Worm (Caenorhabditis elegans) whole organism, L3 larva: ENCODE results near the gene M110.3.

Source experiments
- R02D3.7 ChIP-seq: fragments of 150-350 bp; optimal IDR thresholded peaks from 2 replicates; lab custom pipeline; 2014; ENCODE audit warnings: missing biosample characterization, missing genetic modification characterization
- ZK546.5 ChIP-seq: sonication (generic microtip); optimal IDR thresholded peaks from 2 replicates; lab custom pipeline; 2017; ENCODE audit warnings: missing biosample characterization, missing genetic modification characterization
- ceh-9 ChIP-seq: sonication (generic microtip); optimal IDR thresholded peaks from 2 replicates; lab custom pipeline; 2018; ENCODE audit warnings: missing biosample characterization, missing genetic modification characterization
- elt-3 ChIP-seq, 3 experiments: fragments of 150-350 bp in 1 of 3; sonication (generic microtip) in 2 of 3; optimal IDR thresholded peaks; 2 replicates in 2 of 3; 4 replicates in 1 of 3; lab custom pipeline; 2014 to 2017; ENCODE audit warnings: missing biosample characterization in 3 of 3, missing genetic modification characterization in 3 of 3
- fos-1 ChIP-seq: fragments of 150-350 bp; optimal IDR thresholded peaks from 2 replicates; lab custom pipeline; 2014; ENCODE audit warnings: missing biosample characterization, missing genetic modification characterization
- nhr-12 ChIP-seq: fragments of 150-350 bp; optimal IDR thresholded peaks from 2 replicates; lab custom pipeline; 2014; ENCODE audit warnings: missing biosample characterization, missing genetic modification characterization
- nhr-23 ChIP-seq: fragments of 150-350 bp; optimal IDR thresholded peaks from 2 replicates; lab custom pipeline; 2014; ENCODE audit warnings: missing biosample characterization, missing genetic modification reagents, missing genetic modification characterization
- pha-4 ChIP-seq: fragments of 150-350 bp; optimal IDR thresholded peaks from 2 replicates; lab custom pipeline; 2014; ENCODE audit warnings: missing biosample characterization, missing genetic modification reagents, missing genetic modification characterization
- pqm-1 ChIP-seq: fragments of 150-350 bp; optimal IDR thresholded peaks from 2 replicates; lab custom pipeline; 2017; ENCODE audit warnings: missing biosample characterization, missing genetic modification characterization, inconsistent platforms
- skn-1 ChIP-seq: fragments of 150-350 bp; optimal IDR thresholded peaks from 2 replicates; lab custom pipeline; 2014; ENCODE audit warnings: missing biosample characterization, missing genetic modification characterization

- TF ChIP-seq R02D3.7 (tag; lab: Kevin White, UChicago): no peak
- no peak for TF ChIP-seq pqm-1 (tag; lab: Kevin White, UChicago)
- TF ChIP-seq ZK546.5 (tag; lab: Kevin White, UChicago): no peak
- no peak for TF ChIP-seq pha-4
- no peak for TF ChIP-seq elt-3 (tag; optimal IDR thresholded peaks at IDR 0.05; lab: Kevin White, UChicago)
- no peak for TF ChIP-seq skn-1 (tag; lab: Kevin White, UChicago)
- TF ChIP-seq fos-1 (tag; lab: Kevin White, UChicago): no peak
- no peak for TF ChIP-seq ceh-9 (tag; lab: Kevin White, UChicago)
- no peak for TF ChIP-seq nhr-23 (tag; lab: Kevin White, UChicago)
- no peak for TF ChIP-seq nhr-12 (tag; lab: Kevin White, UChicago)
Measured at ce11 chrII:8169283-8169682, 47.1 kb downstream of the M110.3 start, which contains the start of gene T05C12.15.
